Fruit fly (Drosophila melanogaster) Kc167 (cell line): ENCODE results near the gene BoYb.

Experiments
- Myc ChIP-seq: fragments of >200 bp; optimal IDR thresholded peaks from 2 replicates; lab custom pipeline; 2017; ENCODE audit warnings: missing external identifiers
- Sin3A ChIP-seq: fragments of >200 bp; optimal IDR thresholded peaks from 2 replicates; lab custom pipeline; 2018; ENCODE audit warnings: missing external identifiers
- h ChIP-seq: fragments of >200 bp; optimal IDR thresholded peaks from 3 replicates; lab custom pipeline; 2018; ENCODE audit warnings: missing external identifiers
- insv ChIP-seq: fragments of >200 bp; optimal IDR thresholded peaks from 3 replicates; lab custom pipeline; 2018; ENCODE audit warnings: missing external identifiers
- psq ChIP-seq: fragments of >200 bp; optimal IDR thresholded peaks from 2 replicates; lab custom pipeline; 2017; ENCODE audit warnings: missing external identifiers
- ttk ChIP-seq: sonication (Bioruptor generic); optimal IDR thresholded peaks from 2 replicates; lab custom pipeline; 2017; ENCODE audit warnings: missing external identifiers

- TF ChIP-seq psq (lab: Kevin White, UChicago): no peak
- TF ChIP-seq Myc (lab: Kevin White, UChicago): no peak
- no peak for TF ChIP-seq h (lab: Kevin White, UChicago)
- TF ChIP-seq Sin3A: no peak
- TF ChIP-seq insv (lab: Kevin White, UChicago): no peak
- TF ChIP-seq ttk (lab: Kevin White, UChicago): no peak
Measured at dm6 chr3L:22894689-22895283, 6.9 kb upstream of the BoYb start.
